Fruit fly (Drosophila melanogaster) whole organism: ENCODE measurements around the gene mRpS34.

Experiments used
- CG8478 ChIP-seq: fragments of >200 bp; optimal IDR thresholded peaks from 2 replicates; lab custom pipeline; 2018; ENCODE audit warnings: inconsistent platforms
- Dll ChIP-seq: fragments of >200 bp; optimal IDR thresholded peaks from 2 replicates; lab custom pipeline; 2017
- EcR ChIP-seq, 2 experiments: fragments of >200 bp; optimal IDR thresholded peaks; 2 replicates each; lab custom pipeline; 2017; ENCODE audit warnings: missing biosample characterization in 2 of 2, missing genetic modification characterization in 2 of 2, missing genetic modification reagents in 2 of 2
- pan ChIP-seq: fragments of >200 bp; optimal IDR thresholded peaks from 2 replicates; lab custom pipeline; 2017
- psq ChIP-seq: fragments of >200 bp; optimal IDR thresholded peaks from 2 replicates; lab custom pipeline; 2017
- usp ChIP-seq: fragments of >200 bp; optimal IDR thresholded peaks from 2 replicates; lab custom pipeline; 2017; ENCODE audit warnings: missing biosample characterization, missing genetic modification characterization, mixed read lengths

Gene mRpS34

DNA sequence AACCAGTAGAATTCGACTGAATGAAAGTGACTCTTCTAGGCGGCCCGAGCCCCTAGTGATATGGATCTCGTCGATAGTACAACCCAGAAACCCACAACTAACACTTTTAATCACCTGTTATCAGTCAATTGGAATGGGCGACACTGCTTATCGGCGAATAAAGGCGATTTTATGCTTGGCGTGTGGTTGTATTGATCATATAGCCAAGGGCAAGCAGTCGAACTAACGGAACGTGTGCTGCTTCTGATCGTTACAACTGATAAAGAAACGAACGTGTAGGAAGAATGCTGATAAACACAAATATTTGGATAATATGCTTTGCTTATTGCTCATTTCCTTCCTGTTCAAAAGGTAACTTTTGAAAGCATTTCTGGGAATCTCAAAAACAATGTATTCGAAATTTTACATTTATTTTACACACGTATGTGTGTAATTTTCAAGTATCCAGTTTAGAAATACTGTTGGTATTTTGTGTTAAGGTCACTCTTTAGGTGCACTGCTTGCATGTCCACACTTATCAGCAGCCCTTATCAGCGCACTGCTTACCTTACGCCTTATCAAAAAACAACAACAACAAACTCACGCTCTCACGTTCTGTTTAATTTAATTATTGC lies 33.4 kb downstream of the mRpS34 start, which contains the start of gene Agpat4:
TSS of gene Agpat4 (minus strand) at position 387 of the 614 bp plus-strand sequence.
- TF ChIP-seq Dll, result no peak
- no peak for TF ChIP-seq pan
- TF ChIP-seq usp (GFP tag; lab: Kevin White, UChicago), result no peak
- no peak for TF ChIP-seq CG8478

DNA sequence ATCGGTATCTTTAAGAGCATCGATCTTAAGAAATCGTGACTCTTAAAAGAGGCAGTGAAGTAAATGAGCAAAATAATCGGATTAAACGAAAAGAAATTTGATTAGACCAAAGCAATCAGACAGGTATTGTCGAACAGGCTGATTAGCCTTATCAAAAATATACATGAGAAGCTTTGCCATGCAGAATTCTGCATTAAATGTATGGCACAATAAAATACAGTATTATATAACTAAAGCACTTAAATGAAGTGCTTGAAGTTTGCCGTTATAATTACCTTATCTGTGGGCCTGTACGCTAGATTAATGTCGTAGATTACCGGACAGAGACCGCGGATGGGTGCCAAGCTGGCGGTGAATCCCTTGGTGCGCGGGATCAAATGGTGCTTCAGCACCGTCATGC lies 35.2 kb downstream of the mRpS34 start:
- TF ChIP-seq Dll (no peak), EcR (GFP tag; optimal IDR thresholded peaks at IDR 0.05; lab: Kevin White, UChicago) (no peak), CG8478 (no peak), usp (GFP tag; lab: Kevin White, UChicago) (no peak), pan (no peak), psq (lab: Kevin White, UChicago) (no peak)

DNA sequence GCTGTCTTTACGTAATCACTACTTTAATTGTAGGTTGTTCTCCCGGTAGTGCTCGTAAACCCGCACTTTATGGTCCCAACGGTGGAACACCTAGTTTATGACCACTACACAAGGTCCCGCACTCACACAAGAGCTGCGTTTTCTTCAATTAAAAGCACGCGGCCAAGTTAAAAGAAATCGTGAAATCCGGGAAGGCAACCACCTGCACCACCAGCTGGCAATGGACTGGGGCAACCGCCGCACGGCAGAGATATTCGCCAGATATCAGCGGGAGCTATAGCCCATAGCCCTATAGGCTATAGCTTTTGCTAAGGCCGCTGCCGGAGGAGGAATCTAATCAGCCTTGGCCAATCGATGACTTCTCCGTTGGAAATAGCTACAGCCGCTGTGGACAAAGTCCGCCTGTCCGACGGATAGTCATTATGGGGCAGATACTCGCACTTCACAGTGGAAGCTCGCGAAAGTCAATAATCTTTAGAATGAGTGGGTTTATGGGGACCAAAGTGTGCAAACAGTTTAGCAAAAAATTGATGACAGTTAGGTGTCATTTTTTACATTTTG lies 36.4 kb downstream of the mRpS34 start:
- TF ChIP-seq usp (GFP tag; lab: Kevin White, UChicago) (no peak), CG8478 (no peak), psq (lab: Kevin White, UChicago) (no peak), Dll (no peak), EcR (GFP tag; optimal IDR thresholded peaks at IDR 0.05; lab: Kevin White, UChicago) (no peak)

DNA sequence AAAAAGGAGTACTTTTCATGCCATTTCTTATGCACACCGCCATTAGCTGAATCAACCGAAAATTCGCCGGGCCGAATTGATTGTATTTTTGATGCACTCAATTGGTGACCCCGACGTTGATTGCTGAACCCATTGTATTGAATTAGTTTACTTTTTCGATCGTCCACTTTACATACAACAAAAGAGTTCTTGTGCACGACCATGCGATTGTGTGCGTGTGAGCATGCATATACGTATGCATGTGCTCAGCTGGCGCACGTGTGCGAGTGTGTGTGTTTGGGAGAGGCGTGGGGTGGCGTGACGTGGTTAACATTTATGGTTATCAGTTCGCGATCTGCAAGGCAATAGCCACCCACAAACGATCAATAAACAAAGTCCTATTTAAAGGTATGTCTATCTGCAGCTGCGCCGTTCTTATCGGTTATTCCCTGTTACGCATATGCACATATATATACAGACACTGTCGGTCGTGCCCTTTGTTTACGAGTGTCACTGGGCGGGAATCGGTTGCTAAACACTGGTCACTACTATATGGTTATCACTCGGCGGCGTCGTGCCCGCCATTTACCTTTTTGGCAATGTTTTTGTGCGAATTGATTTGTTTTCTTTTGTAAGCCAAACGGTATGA lies 37.5 kb downstream of the mRpS34 start:
- TF ChIP-seq CG8478 (no peak), pan (no peak), Dll (no peak), psq (lab: Kevin White, UChicago) (no peak), EcR (GFP tag; optimal IDR thresholded peaks at IDR 0.05; lab: Kevin White, UChicago) (no peak), usp (GFP tag; lab: Kevin White, UChicago) (no peak)

DNA sequence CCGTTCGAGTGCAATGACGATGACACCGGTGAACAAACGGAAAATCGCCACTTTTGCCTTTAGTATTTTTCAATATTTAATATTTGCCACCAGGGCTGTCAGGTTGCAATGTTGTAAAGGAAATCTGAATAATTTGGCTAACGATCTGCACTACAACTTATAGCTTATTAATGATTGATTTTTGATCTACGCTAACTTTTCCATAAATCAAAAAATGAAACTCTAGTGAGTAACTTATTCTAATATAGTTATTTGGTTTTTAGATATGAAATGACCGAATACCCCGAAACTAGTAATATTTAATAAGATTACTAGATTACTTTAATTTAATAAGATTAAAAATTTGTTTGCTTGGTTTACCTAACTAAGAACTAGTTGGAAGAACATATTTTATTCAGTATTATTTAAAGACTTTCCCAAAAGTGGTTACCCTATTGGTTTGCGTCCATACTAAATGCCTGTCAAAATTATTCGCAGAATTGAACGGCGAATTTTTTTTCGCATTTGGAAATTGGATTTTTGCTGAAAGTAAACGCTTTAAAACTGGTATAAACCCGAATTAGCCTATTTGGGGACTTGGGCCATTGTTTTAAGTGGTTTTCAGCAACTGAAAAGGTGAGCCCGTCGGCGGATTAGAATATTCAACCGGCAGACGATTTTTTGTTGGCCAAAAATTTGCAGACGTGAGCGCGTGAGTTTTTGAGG lies 38.2 kb downstream of the mRpS34 start, which contains the start of the genes Agpat3 and RAF2:
TSS of gene Agpat3 (minus strand) at position 78 of the 705 bp plus-strand sequence.
TSS of gene RAF2 (plus strand) at position 448 of the 705 bp plus-strand sequence.
- TF ChIP-seq usp (GFP tag; lab: Kevin White, UChicago) (no peak), CG8478 (no peak), EcR (GFP tag; optimal IDR thresholded peaks at IDR 0.05; lab: Kevin White, UChicago) (no peak), pan (no peak), Dll (no peak), psq (lab: Kevin White, UChicago) (no peak)

DNA sequence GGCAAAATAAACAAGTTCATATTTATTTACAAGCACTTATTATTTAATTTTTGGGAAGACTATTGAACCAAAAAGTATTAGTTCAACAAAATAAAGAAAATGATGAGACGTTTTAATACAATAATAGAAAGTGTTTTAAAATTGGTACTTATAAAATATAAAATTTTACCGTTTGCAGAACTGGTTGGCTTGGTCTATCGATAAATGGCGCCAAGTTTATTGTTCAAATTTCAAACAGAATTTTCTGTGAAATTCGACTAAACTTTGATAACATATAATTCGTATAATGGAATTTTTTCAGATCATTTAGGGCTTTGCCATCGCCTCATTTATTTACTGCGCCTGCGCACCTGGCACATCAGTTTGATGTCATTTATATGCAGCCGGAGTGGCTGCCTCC lies 42.9 kb downstream of the mRpS34 start:
- no peak for TF ChIP-seq EcR (GFP tag; optimal IDR thresholded peaks at IDR 0.05; lab: Kevin White, UChicago)
- no peak for TF ChIP-seq CG8478
- no peak for TF ChIP-seq pan
- TF ChIP-seq psq (lab: Kevin White, UChicago), result no peak
- no peak for TF ChIP-seq Dll
- TF ChIP-seq usp (GFP tag; lab: Kevin White, UChicago), result no peak

DNA sequence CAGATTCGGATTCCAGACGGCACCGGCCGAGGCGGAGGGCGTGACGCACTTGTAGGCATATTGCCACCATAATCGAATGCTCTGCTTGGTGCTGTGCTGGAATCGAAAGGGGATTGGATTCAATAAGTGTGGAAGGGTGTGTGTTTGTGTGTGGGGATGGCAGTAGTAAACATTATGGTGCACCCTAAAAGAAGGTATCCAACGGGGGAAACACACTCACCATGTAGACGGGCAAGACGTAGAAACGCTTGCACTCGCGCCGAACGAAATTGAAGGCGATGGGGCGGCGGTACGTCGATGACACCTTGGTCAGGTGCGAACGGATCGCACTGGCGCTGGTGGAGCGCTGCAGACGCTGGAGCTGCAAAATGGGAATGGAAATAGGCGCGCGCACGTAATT lies 43.4 kb downstream of the mRpS34 start:
- TF ChIP-seq CG8478, result no peak
- TF ChIP-seq Dll, result no peak
- TF ChIP-seq EcR (GFP tag; optimal IDR thresholded peaks at IDR 0.05; lab: Kevin White, UChicago), result no peak
- no peak for TF ChIP-seq usp (GFP tag; lab: Kevin White, UChicago)
- TF ChIP-seq psq (lab: Kevin White, UChicago), result no peak
- no peak for TF ChIP-seq pan

DNA sequence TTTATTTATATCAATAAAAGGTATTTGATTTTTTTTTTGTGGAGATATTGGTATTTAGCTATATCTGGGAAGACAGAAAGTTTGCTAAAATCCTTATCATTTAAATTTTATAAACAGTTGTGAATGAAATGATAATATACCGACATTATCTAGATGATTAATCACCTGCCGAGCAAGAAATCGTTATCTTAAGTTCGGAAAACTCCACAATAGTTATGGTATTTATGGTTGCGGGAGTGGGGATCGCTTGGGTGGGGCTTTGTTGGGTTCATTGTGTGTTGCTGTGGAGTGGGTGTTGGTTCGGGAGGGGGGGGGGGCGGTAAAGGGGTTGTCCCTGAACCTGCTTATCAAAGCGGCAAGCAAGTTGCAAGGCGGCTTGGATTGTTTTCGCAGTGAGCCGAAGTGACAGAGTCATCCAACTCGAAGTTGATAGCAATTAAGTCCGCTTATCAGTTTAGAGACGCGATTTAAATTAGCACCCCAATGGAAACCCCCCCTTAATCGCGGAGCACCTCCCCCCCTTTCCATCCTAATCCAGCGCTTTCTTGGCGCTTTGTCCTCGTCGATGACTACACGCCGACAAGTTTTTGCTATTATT lies 44.4 kb downstream of the mRpS34 start:
- TF ChIP-seq Dll, result no peak
- no peak for TF ChIP-seq pan
- no peak for TF ChIP-seq EcR (GFP tag; optimal IDR thresholded peaks at IDR 0.05; lab: Kevin White, UChicago)
- TF ChIP-seq psq (lab: Kevin White, UChicago), result no peak
- no peak for TF ChIP-seq CG8478
- no peak for TF ChIP-seq usp (GFP tag; lab: Kevin White, UChicago)

DNA sequence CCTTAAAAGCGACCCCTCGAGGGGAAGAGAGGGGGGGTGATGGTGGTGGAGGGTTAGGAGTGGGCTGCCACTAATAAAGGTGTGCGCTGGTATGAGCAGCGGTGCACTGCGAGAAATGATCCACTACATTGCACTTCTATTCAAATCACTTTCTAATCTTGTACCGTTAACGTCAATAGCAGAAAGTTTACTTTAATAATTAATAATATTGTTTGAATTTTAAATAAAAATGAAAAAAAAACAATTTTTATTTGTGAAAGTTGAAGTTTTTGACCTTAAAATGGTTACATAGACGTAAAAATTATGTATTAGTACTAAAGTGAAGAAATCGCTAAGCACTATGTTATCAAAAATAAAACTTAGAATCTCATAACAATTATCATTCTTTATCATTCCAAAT lies 45.0 kb downstream of the mRpS34 start:
- no peak for TF ChIP-seq Dll
- no peak for TF ChIP-seq usp (GFP tag; lab: Kevin White, UChicago)
- TF ChIP-seq CG8478, result no peak
- no peak for TF ChIP-seq EcR (GFP tag; optimal IDR thresholded peaks at IDR 0.05; lab: Kevin White, UChicago)
- no peak for TF ChIP-seq psq (lab: Kevin White, UChicago)
- TF ChIP-seq pan, result no peak

DNA sequence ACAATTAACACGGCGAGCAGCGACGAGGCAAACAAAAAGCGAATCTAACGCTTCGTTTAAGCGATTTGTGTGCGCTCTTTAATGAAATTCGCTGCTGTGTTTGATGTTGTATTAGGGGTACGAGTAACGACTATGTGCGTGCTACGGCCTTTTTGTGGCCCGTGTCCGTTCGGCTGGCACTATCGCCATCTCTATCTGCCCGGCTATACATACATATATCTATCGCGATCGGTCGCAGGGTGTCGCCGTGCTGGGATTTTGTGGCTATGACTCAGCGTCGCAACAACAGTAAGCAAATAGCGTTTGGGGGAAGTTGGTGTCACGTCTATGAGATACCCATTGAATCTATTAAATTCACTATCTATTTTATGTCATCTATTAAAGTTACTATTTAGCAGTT lies 45.8 kb downstream of the mRpS34 start:
- TF ChIP-seq usp (GFP tag; lab: Kevin White, UChicago) (no peak), Dll (no peak), CG8478 (no peak), psq (lab: Kevin White, UChicago) (no peak), EcR (GFP tag; optimal IDR thresholded peaks at IDR 0.05; lab: Kevin White, UChicago) (no peak), pan (no peak)

DNA sequence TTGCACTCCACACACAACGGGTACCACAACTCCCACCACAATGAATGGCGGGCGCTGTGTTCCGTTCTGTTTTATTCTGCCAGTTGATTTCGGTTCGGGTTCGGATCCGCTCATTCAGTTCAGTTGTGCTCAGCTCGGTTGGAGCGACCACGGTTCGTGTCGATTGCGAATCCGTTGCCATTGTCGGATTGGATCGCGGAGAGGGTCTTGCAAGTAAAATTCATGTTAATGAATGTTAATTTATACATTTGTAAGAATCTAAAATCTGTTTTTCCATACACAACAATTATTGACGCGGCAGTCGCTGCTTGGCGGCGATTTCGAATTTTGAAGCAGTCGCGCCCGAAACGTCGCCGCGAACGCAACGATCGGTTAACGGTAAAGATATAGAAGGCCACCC lies 46.6 kb downstream of the mRpS34 start, which contains the start of gene Gagr:
TSS of gene Gagr (plus strand) at position 81 of the 400 bp plus-strand sequence.
- TF ChIP-seq usp (GFP tag; lab: Kevin White, UChicago) (no peak), psq (lab: Kevin White, UChicago) (no peak), CG8478 (no peak), pan (no peak), EcR (GFP tag; optimal IDR thresholded peaks at IDR 0.05; lab: Kevin White, UChicago) (no peak), Dll (no peak)
